Worm (Caenorhabditis elegans) whole organism, late embryonic: ENCODE measurements around the gene htz-1.

ENCODE experiments used
- F13H6.1 ChIP-seq: sonication (generic microtip); optimal IDR thresholded peaks from 2 replicates; lab custom pipeline; 2016; ENCODE audit warnings: missing genetic modification characterization, missing compliant biosample characterization
- K09A11.1 ChIP-seq: sonication (generic microtip); optimal IDR thresholded peaks from 2 replicates; lab custom pipeline; 2017; ENCODE audit warnings: antibody characterized with exemption, mild to moderate bottlenecking, missing genetic modification characterization, missing compliant biosample characterization; ENCODE audit not compliant: insufficient read depth
- ceh-31 ChIP-seq: sonication (generic microtip); optimal IDR thresholded peaks from 2 replicates; lab custom pipeline; 2016; ENCODE audit warnings: missing genetic modification characterization, missing compliant biosample characterization
- ceh-9 ChIP-seq: sonication (generic microtip); optimal IDR thresholded peaks from 2 replicates; lab custom pipeline; 2016; ENCODE audit warnings: mild to moderate bottlenecking, missing genetic modification characterization, inconsistent platforms, missing compliant biosample characterization
- dmd-4 ChIP-seq: sonication (generic microtip); optimal IDR thresholded peaks from 2 replicates; lab custom pipeline; 2016; ENCODE audit warnings: borderline replicate concordance, missing genetic modification characterization, missing compliant biosample characterization
- lim-6 ChIP-seq: sonication (generic microtip); optimal IDR thresholded peaks from 2 replicates; lab custom pipeline; 2016; ENCODE audit warnings: missing genetic modification characterization, missing compliant biosample characterization
- nfya-1 ChIP-seq: sonication (generic microtip); optimal IDR thresholded peaks from 2 replicates; lab custom pipeline; 2017; ENCODE audit warnings: missing genetic modification characterization, mild to moderate bottlenecking, missing compliant biosample characterization, antibody characterized with exemption, moderate library complexity
- nhr-11 ChIP-seq: fragments of 150-350 bp; optimal IDR thresholded peaks from 2 replicates; lab custom pipeline; 2014; ENCODE audit warnings: missing biosample characterization, missing genetic modification characterization
- unc-55 ChIP-seq: sonication (generic microtip); optimal IDR thresholded peaks from 2 replicates; lab custom pipeline; 2017; ENCODE audit warnings: missing biosample characterization, missing genetic modification reagents, missing genetic modification characterization

ce11 chrIV:4397586-4397985 is 48.4 kb upstream of the htz-1 start:
- TF ChIP-seq nfya-1 (tag; lab: Kevin White, UChicago) (peak; percentile 85), unc-55 (GFP tag; lab: Kevin White, UChicago) (no peak), K09A11.1 (tag; lab: Kevin White, UChicago) (no peak), dmd-4 (tag; lab: Kevin White, UChicago) (no peak), ceh-9 (tag; lab: Kevin White, UChicago) (no peak), lim-6 (tag; lab: Kevin White, UChicago) (no peak), nhr-11 (tag; lab: Kevin White, UChicago) (no peak), F13H6.1 (tag; lab: Kevin White, UChicago) (no peak), ceh-31 (no peak)
